Worm (Caenorhabditis elegans) whole organism, L4 larva: Measurements from ENCODE around the gene T09A5.14.

ENCODE experiments used
- ama-1 ChIP-seq: fragments of 150-350 bp; optimal IDR thresholded peaks from 2 replicates; lab custom pipeline; 2014; ENCODE audit warnings: inconsistent platforms, mixed read lengths
- ceh-20 ChIP-seq: fragments of 200-800 bp; sonication (Bioruptor generic); IDR thresholded peaks from 2 replicates; pipeline ENCODE4 v1.3.6; 2022; ENCODE audit warnings: missing genetic modification reagents, missing genetic modification characterization, missing compliant biosample characterization
- ceh-62 ChIP-seq: sonication (generic microtip); optimal IDR thresholded peaks from 2 replicates; lab custom pipeline; 2017; ENCODE audit warnings: missing biosample characterization, missing genetic modification characterization
- ces-1 ChIP-seq: fragments of 150-350 bp; sonication (generic microtip); optimal IDR thresholded peaks from 4 replicates; lab custom pipeline; 2014; ENCODE audit warnings: missing biosample characterization, missing genetic modification reagents, missing genetic modification characterization
- fkh-10 ChIP-seq: fragments of 150-350 bp; optimal IDR thresholded peaks from 2 replicates; lab custom pipeline; 2014; ENCODE audit warnings: missing biosample characterization, missing genetic modification reagents, missing genetic modification characterization
- lin-13 ChIP-seq: fragments of 150-350 bp; optimal IDR thresholded peaks from 2 replicates; lab custom pipeline; 2014; ENCODE audit warnings: missing biosample characterization, missing genetic modification reagents, missing genetic modification characterization
- mdl-1 ChIP-seq, 2 experiments: fragments of 150-350 bp in 1 of 2; sonication (generic microtip) in 1 of 2; optimal IDR thresholded peaks; 2 replicates each; lab custom pipeline; 2014 to 2017; ENCODE audit warnings: missing biosample characterization in 2 of 2, missing genetic modification characterization in 2 of 2
- mdt-29 ChIP-seq: fragments of 200-800 bp; sonication (Bioruptor generic); IDR thresholded peaks from 2 replicates; pipeline ENCODE4 v1.3.6; 2022; ENCODE audit warnings: missing genetic modification reagents, missing genetic modification characterization, missing compliant biosample characterization
- nhr-102 ChIP-seq: sonication (generic microtip); optimal IDR thresholded peaks from 2 replicates; lab custom pipeline; 2016; ENCODE audit warnings: mild to moderate bottlenecking, missing genetic modification characterization, moderate library complexity, missing compliant biosample characterization
- nhr-111 ChIP-seq: fragments of 200-800 bp; sonication (Bioruptor generic); optimal IDR thresholded peaks from 2 replicates; lab custom pipeline; 2018; ENCODE audit warnings: mild to moderate bottlenecking, missing genetic modification characterization, missing compliant biosample characterization
- nhr-237 ChIP-seq: sonication (generic microtip); optimal IDR thresholded peaks from 2 replicates; lab custom pipeline; 2017; ENCODE audit warnings: missing biosample characterization, missing genetic modification characterization
- saeg-2 ChIP-seq: fragments of 200-800 bp; sonication (Bioruptor generic); IDR thresholded peaks from 2 replicates; pipeline ENCODE4 v1.3.6; 2022; ENCODE audit warnings: missing genetic modification reagents, missing genetic modification characterization, missing compliant biosample characterization
- unc-62 ChIP-seq, 3 experiments: fragments of 150-350 bp in 1 of 3; sonication (generic microtip); optimal IDR thresholded peaks in 2 of 3; peaks in 1 of 3; 1 replicate in 1 of 3; 2 replicates in 2 of 3; lab custom pipeline; 2014 to 2017; ENCODE audit warnings: missing biosample characterization in 3 of 3, missing genetic modification characterization in 3 of 3, missing genetic modification reagents in 3 of 3, missing genotype in 1 of 3
- zag-1 ChIP-seq: fragments of 150-350 bp; optimal IDR thresholded peaks from 2 replicates; lab custom pipeline; 2014; ENCODE audit warnings: missing biosample characterization, missing genetic modification characterization

DNA sequence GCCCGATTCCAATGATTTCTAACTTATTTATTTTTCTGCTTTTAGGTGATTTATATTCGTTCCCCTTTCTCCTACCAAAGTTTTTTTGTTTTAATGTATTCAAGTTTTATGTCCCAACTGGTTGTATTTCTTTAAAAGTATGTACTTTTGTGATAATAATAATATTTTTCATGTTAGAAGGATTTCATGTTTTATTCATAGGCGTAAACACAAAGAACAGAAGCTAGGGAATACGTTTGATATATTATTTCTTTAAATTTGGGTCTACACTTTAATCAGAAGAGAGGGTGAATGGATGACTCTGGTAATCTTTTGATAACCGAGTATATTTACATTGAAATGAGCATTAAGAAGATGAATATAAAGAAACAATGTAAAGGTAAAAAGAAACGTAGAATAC lies 33.9 kb downstream of the T09A5.14 start:
- TF ChIP-seq nhr-102 (tag; lab: Kevin White, UChicago) (no peak), lin-13 (no peak), nhr-111 (no peak), ces-1 (GFP tag; lab: Kevin White, UChicago) (no peak), saeg-2 (GFP tag; lab: Robert Waterston, UW) (no peak), mdt-29 (GFP tag; lab: Robert Waterston, UW) (no peak), ama-1 (lab: Kevin White, UChicago) (no peak), fkh-10 (GFP tag; lab: Kevin White, UChicago) (no peak), zag-1 (tag; lab: Kevin White, UChicago) (no peak), ceh-62 (no peak), unc-62 (GFP tag; optimal IDR thresholded peaks at IDR 0.05 in 1 of 2; lab: Kevin White, UChicago) (no peak), unc-62 (tag; optimal IDR thresholded peaks at IDR 0.05; lab: Kevin White, UChicago) (no peak), ceh-20 (GFP tag; lab: Robert Waterston, UW) (no peak), nhr-237 (tag; lab: Kevin White, UChicago) (no peak), mdl-1 (tag; optimal IDR thresholded peaks at IDR 0.05; lab: Kevin White, UChicago) (no peak)
